Worm (Caenorhabditis elegans): ENCODE measurements around the gene clh-1.
A peak's percentile ranks its signal among the peaks of the same experiment; 100 is the strongest.

Gene clh-1

DNA sequence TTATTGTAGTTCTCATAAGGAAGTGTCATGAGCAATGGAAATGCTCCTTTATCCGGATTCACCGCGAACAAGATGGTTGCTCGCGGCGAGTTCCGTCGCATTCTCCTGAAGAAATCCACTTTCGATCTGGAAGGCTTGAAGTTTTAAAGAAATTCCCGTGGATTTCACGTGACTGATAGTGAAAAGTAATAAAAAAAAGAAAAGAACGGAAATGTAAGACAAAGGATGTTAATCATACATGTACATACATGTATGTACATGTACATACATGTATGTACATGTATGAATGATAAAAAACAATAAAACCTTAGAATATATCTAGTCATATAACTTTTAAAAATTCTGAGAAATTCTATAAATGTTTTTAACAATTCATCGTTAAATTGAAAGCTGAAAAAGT is at the start of gene clh-1:
Gene clh-1, minus strand, starts transcription at position 101 of the 400 bp plus-strand sequence.
- TF ChIP-seq ceh-8 (GFP tag; optimal IDR thresholded peaks at IDR 0.05) (no peak), nhr-77 (tag; optimal IDR thresholded peaks at IDR 0.05) (no peak), nhr-28 (tag; optimal IDR thresholded peaks at IDR 0.05) (no peak), swsn-7 (tag; optimal IDR thresholded peaks at IDR 0.05) (no peak), fkh-10 (GFP tag; optimal IDR thresholded peaks at IDR 0.05) (no peak), C16A3.4 (tag; optimal IDR thresholded peaks at IDR 0.05) (no peak), mef-2 (tag; optimal IDR thresholded peaks at IDR 0.05) (no peak)

- no peak for TF ChIP-seq mdl-1 (tag; optimal IDR thresholded peaks at IDR 0.05)
- TF ChIP-seq lin-39 (tag; optimal IDR thresholded peaks at IDR 0.05) = no peak
- TF ChIP-seq ztf-11 (tag; optimal IDR thresholded peaks at IDR 0.05) = no peak
- no peak for TF ChIP-seq unc-98 (GFP tag; IDR thresholded peaks at IDR 0.05)
Observed at ce11 chrII:11905023-11905422, 48.8 kb upstream of the clh-1 start.

DNA sequence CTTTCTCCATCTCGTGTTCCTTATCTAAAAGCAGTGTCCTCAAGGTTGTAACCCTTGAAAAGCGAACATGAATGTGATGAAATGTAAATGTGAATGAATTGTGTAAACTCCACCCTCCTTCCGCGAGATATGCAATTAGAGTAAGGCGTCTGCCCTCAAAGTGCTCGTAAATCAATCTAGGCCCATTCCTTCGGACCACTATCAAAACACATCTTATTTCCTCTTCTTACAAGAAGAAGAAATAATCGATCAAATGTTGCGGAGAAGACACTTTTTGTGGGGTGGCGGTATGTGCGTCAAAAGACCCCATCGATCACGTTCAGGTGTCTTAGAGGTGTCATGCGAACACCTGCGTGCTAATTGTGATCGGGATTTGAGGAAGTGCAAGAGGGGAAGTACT is 45.9 kb upstream of the clh-1 start:
- TF ChIP-seq jun-1 (tag; optimal IDR thresholded peaks at IDR 0.05) (no peak), lin-14 (GFP tag; optimal IDR thresholded peaks at IDR 0.05) (peak; percentile 22), mep-1 (tag; optimal IDR thresholded peaks at IDR 0.05) (peak; percentile 8)

DNA sequence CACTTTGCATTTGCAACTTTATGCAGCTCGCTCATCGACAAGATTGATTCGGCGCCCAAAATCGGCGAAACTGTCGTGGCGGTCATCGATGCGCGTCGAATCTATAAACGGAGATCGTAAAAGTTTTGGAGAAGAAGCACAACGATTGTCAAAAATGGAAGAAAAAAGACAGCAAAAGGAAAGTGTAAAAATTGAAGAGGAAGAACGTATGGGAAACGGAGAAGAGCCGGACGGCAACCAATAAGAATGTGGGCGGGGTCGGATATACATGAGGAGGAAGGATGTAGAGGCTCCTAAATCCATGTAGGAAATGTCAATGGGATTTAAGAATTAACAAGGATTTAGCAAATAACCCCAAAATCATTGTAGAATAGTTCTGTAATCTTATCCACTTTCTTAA is 44.8 kb upstream of the clh-1 start, which contains the start of gene vab-23:
Gene vab-23, minus strand, starts transcription at position 101 of the 400 bp plus-strand sequence.
- TF ChIP-seq aha-1 (tag; optimal IDR thresholded peaks at IDR 0.05) (no peak), pag-3 (tag; optimal IDR thresholded peaks at IDR 0.05; ENCODE audit: borderline replicate concordance, insufficient read depth) (no peak), zip-4 (GFP tag; optimal IDR thresholded peaks at IDR 0.05) (no peak), ama-1 (optimal IDR thresholded peaks at IDR 0.05) (no peak), mep-1 (tag; optimal IDR thresholded peaks at IDR 0.05) (no peak)

- no peak for TF ChIP-seq nhr-20 (tag; optimal IDR thresholded peaks at IDR 0.05)
- no peak for TF ChIP-seq aha-1 (tag; optimal IDR thresholded peaks at IDR 0.05)
- no peak for TF ChIP-seq elt-3 (tag; optimal IDR thresholded peaks at IDR 0.05)
- TF ChIP-seq ama-1 (optimal IDR thresholded peaks at IDR 0.05) = no peak
- TF ChIP-seq swsn-7 (tag; optimal IDR thresholded peaks at IDR 0.05) = no peak
- TF ChIP-seq lin-13 (GFP tag; optimal IDR thresholded peaks at IDR 0.05) = no peak
- no peak for TF ChIP-seq nhr-76 (tag; optimal IDR thresholded peaks at IDR 0.05)
- no peak for TF ChIP-seq pag-3 (tag; optimal IDR thresholded peaks at IDR 0.05; ENCODE audit: borderline replicate concordance, insufficient read depth)
- TF ChIP-seq ceh-88 (GFP tag; IDR thresholded peaks at IDR 0.05) = no peak
- no peak for TF ChIP-seq isw-1 (GFP tag; IDR thresholded peaks at IDR 0.05)
- no peak for TF ChIP-seq zip-4 (GFP tag; optimal IDR thresholded peaks at IDR 0.05)
- no peak for TF ChIP-seq skn-1 (tag; optimal IDR thresholded peaks at IDR 0.05)
- TF ChIP-seq lin-35 (GFP tag; optimal IDR thresholded peaks at IDR 0.05) = no peak
- no peak for TF ChIP-seq unc-98 (GFP tag; IDR thresholded peaks at IDR 0.05)
Observed at ce11 chrII:11899761-11900160, 43.5 kb upstream of the clh-1 start.

DNA sequence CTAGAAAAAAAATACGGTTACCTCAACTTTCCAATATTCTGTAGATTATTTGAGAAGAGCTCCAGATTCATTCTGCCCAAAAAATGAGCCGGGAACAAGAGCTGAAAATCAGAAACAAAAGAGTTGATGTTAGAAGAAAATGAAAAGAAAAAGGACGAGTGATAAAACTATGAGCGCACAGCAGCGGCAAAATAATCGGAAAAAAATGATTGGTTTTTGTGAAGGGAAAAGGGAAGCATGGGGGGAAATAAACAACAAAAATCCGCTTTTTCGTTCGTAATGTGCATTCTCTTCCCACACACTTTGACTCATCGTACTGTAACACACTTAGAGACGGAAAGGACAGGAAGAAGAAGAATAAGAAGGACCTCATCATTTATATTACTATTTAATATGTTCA is 37.1 kb upstream of the clh-1 start, which contains the start of gene ZK930.2:
Gene ZK930.2, minus strand, starts transcription at position 101 of the 400 bp plus-strand sequence.
- TF ChIP-seq ets-5 (GFP tag; IDR thresholded peaks at IDR 0.05) (no peak), efl-1 (optimal IDR thresholded peaks at IDR 0.05) (no peak), efl-1 (GFP tag; optimal IDR thresholded peaks at IDR 0.05 in 1 of 2) (peak in 1 of 2 experiments; percentile 27)

ce11 chrII:11890596-11890995 is 34.3 kb upstream of the clh-1 start:
- TF ChIP-seq unc-86 (tag; optimal IDR thresholded peaks at IDR 0.05) (no peak), alr-1 (tag; optimal IDR thresholded peaks at IDR 0.05; ENCODE audit: borderline replicate concordance) (no peak), nhr-85 (tag) (peak; percentile 72), ztf-11 (tag; optimal IDR thresholded peaks at IDR 0.05) (peak in 1 of 2 experiments; percentile 62), pag-3 (tag; optimal IDR thresholded peaks at IDR 0.05; ENCODE audit: borderline replicate concordance, insufficient read depth) (no peak)
